Worm (Caenorhabditis elegans): ENCODE measurements around the gene C45B11.2.

- no peak for TF ChIP-seq flt-1 (GFP tag; IDR thresholded peaks at IDR 0.05)
- no peak for TF ChIP-seq med-1 (GFP tag; optimal IDR thresholded peaks at IDR 0.05; ENCODE audit: insufficient read depth)
- no peak for TF ChIP-seq ztf-29 (GFP tag; IDR thresholded peaks at IDR 0.05)
- no peak for TF ChIP-seq tab-1 (GFP tag; IDR thresholded peaks at IDR 0.05)
- TF ChIP-seq T22C8.4 (GFP tag; IDR thresholded peaks at IDR 0.05): no peak
- no peak for TF ChIP-seq klf-2 (GFP tag; conservative IDR thresholded peaks at IDR 0.05)
Measured at ce11 chrV:11022817-11023216, 19.7 kb upstream of the C45B11.2 start, which contains the start of the genes C13G3.12 and hot-6.
